Worm (Caenorhabditis elegans): Measurements from ENCODE around the gene K08H10.10.

The K08H10.10 gene

DNA sequence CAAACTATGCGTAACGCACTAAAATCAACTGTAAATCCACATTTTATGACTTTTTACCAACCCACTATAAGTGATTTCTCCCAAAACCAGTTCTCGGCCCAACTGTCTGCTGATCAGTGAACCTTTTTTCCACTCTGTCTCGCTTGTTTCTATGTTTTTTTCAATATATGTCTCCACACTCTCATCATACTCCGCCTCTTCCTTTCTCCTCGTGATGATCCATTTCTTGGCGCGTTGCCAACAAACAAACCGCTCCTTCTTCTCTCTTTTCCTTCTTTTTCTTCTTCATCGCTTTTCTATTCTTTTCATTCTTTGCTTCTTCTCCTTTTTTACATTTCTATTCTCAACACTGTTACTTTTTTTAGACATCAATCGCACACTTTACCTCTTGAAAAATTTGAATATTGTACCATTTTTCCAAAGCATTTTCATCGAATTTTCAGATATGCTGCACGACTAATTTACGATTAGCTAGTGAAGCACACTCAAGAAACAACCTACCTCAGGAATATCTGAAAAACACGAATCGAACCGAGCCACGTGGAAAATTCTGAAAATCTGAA is 42.5 kb downstream of the K08H10.10 start, which contains the start of gene T06E8.8:
T06E8.8 (plus strand) TSS at position 513 of the 563 bp plus-strand sequence.
- TF ChIP-seq ceh-9 (tag; optimal IDR thresholded peaks at IDR 0.05), result no peak
- TF ChIP-seq ZK546.5 (tag; optimal IDR thresholded peaks at IDR 0.05), result no peak
- no peak for TF ChIP-seq egl-27 (tag; optimal IDR thresholded peaks at IDR 0.05)
- no peak for TF ChIP-seq fkh-2 (tag; optimal IDR thresholded peaks at IDR 0.05)
- no peak for TF ChIP-seq fkh-10 (GFP tag; optimal IDR thresholded peaks at IDR 0.05)
- TF ChIP-seq lin-39 (tag; optimal IDR thresholded peaks at IDR 0.05), result peak; percentile 52
- TF ChIP-seq tbx-2 (tag; optimal IDR thresholded peaks at IDR 0.05), result no peak
- no peak for TF ChIP-seq egl-5 (tag; optimal IDR thresholded peaks at IDR 0.05)
- no peak for TF ChIP-seq zag-1 (tag; optimal IDR thresholded peaks at IDR 0.05)
- TF ChIP-seq unc-39 (tag; optimal IDR thresholded peaks at IDR 0.05), result no peak
- TF ChIP-seq nhr-23 (tag; optimal IDR thresholded peaks at IDR 0.05), result peak; percentile 84
- TF ChIP-seq mml-1 (tag; optimal IDR thresholded peaks at IDR 0.05), result no peak
- TF ChIP-seq lin-15B (tag; optimal IDR thresholded peaks at IDR 0.05), result no peak
- TF ChIP-seq nhr-43 (tag; optimal IDR thresholded peaks at IDR 0.05; ENCODE audit: poor library complexity, severe bottlenecking), result peak; percentile 71
- no peak for TF ChIP-seq ceh-16 (tag; optimal IDR thresholded peaks at IDR 0.05)
- no peak for TF ChIP-seq ceh-82 (tag; optimal IDR thresholded peaks at IDR 0.05)
- no peak for TF ChIP-seq nhr-77 (tag; optimal IDR thresholded peaks at IDR 0.05)
- TF ChIP-seq pqm-1 (tag; optimal IDR thresholded peaks at IDR 0.05), result no peak
- no peak for TF ChIP-seq nhr-76 (tag; optimal IDR thresholded peaks at IDR 0.05)
- TF ChIP-seq ztf-11 (tag; optimal IDR thresholded peaks at IDR 0.05), result no peak
- no peak for TF ChIP-seq elt-1 (tag; optimal IDR thresholded peaks at IDR 0.05)
- no peak for TF ChIP-seq elt-2 (tag; optimal IDR thresholded peaks at IDR 0.05)
- peak; percentile 15 for TF ChIP-seq ceh-28 (tag; optimal IDR thresholded peaks at IDR 0.05)
- peak; percentile 89 for TF ChIP-seq pha-4 (tag; optimal IDR thresholded peaks at IDR 0.05)
- peak; percentile 16 for TF ChIP-seq mdl-1 (tag; optimal IDR thresholded peaks at IDR 0.05)
- TF ChIP-seq jun-1 (tag; optimal IDR thresholded peaks at IDR 0.05), result peak; percentile 65
- TF ChIP-seq R02D3.7 (tag; optimal IDR thresholded peaks at IDR 0.05), result no peak
- peak; percentile 18 for TF ChIP-seq lsy-12 (tag; optimal IDR thresholded peaks at IDR 0.05)
- TF ChIP-seq skn-1 (tag; optimal IDR thresholded peaks at IDR 0.05), result no peak
- no peak for TF ChIP-seq ztf-4 (tag; optimal IDR thresholded peaks at IDR 0.05)
- TF ChIP-seq nhr-28 (tag; optimal IDR thresholded peaks at IDR 0.05), result no peak
- no peak for TF ChIP-seq aly-2 (tag; optimal IDR thresholded peaks at IDR 0.05)
- TF ChIP-seq nhr-11 (tag; optimal IDR thresholded peaks at IDR 0.05), result no peak
- TF ChIP-seq eor-1 (tag; optimal IDR thresholded peaks at IDR 0.05), result no peak
- TF ChIP-seq hmg-11 (tag; optimal IDR thresholded peaks at IDR 0.05), result peak; percentile 39
- no peak for TF ChIP-seq daf-12 (tag; optimal IDR thresholded peaks at IDR 0.05)
- TF ChIP-seq nhr-12 (tag; optimal IDR thresholded peaks at IDR 0.05), result no peak
- TF ChIP-seq unc-62 (GFP tag; optimal IDR thresholded peaks at IDR 0.05), result no peak
- peak; percentile 63 for TF ChIP-seq nhr-25 (tag; optimal IDR thresholded peaks at IDR 0.05)
- no peak for TF ChIP-seq ama-1 (optimal IDR thresholded peaks at IDR 0.05)
- no peak for TF ChIP-seq nhr-237 (tag; optimal IDR thresholded peaks at IDR 0.05)
- peak; percentile 63 for TF ChIP-seq nfya-1 (tag; optimal IDR thresholded peaks at IDR 0.05; ENCODE audit: insufficient read depth)
- no peak for TF ChIP-seq fos-1 (tag; optimal IDR thresholded peaks at IDR 0.05)
- peak; percentile 26 for TF ChIP-seq snpc-4 (tag; optimal IDR thresholded peaks at IDR 0.05)
- TF ChIP-seq sea-2 (GFP tag; optimal IDR thresholded peaks at IDR 0.05), result no peak
- no peak for TF ChIP-seq nhr-67 (tag; optimal IDR thresholded peaks at IDR 0.05)
- peak in 1 of 3 experiments; percentile 2 for TF ChIP-seq elt-3 (tag; optimal IDR thresholded peaks at IDR 0.05)
